Worm (Caenorhabditis elegans): Measurements from ENCODE around the gene ctns-1.

- no peak for TF ChIP-seq flt-1 (GFP tag; IDR thresholded peaks at IDR 0.05)
- TF ChIP-seq ztf-29 (GFP tag; IDR thresholded peaks at IDR 0.05) = no peak
- TF ChIP-seq T22C8.4 (GFP tag; IDR thresholded peaks at IDR 0.05) = no peak
- no peak for TF ChIP-seq med-1 (GFP tag; optimal IDR thresholded peaks at IDR 0.05; ENCODE audit: insufficient read depth)
Observed at ce11 chrII:8144543-8144942, 7.8 kb upstream of the ctns-1 start, which contains the start of gene F10B5.2.

All from whole organism, midembryonic.